Fruit fly (Drosophila melanogaster) S2 (cell line): ENCODE results near the gene stv.

Experiments
- CG8478 ChIP-seq: fragments of >200 bp; optimal IDR thresholded peaks from 2 replicates; lab custom pipeline; 2018
- CTCF ChIP-seq, 2 experiments: fragments of >200 bp; optimal IDR thresholded peaks; 2 replicates each; lab custom pipeline; 2018

DNA sequence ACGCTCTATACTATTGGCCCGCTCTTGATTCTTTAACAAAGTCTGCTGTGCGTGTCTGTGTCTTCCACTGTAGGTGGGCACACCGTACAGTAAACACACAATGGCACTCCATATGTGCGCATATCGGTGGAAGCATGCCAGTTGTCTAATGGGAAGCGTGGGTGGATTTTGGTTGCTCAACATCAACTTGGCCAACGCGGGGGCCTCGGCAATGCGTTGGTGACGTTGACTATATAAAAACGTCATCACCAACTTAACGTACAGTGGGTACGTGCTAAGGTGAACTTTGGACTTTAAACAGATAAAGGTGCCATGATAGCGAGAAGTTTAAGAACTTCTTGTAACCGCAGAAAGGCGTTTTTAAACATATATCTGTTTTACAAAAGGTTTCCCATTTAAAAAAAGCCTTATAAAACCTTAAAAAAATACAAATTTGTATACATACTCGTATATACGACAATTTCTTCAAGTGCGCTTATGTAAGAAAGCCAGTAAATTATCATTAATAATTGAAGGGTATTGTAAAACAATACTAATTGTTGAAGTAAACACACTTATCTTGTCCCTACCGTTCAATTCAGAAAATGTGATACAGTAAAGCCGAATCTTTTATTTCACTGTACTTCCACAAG is 2.4 kb downstream of the stv start:
- TF ChIP-seq CG8478 (lab: Kevin White, UChicago) (no peak), CTCF (optimal IDR thresholded peaks at IDR 0.05; lab: Kevin White, UChicago) (no peak)
